Worm (Caenorhabditis elegans): Measurements from ENCODE around the gene twk-43.
A peak's percentile ranks its signal among the peaks of the same experiment; 100 is the strongest.

twk-43 gene

ce11 chrV:13389454-13389853, 43.4 kb downstream of the twk-43 start:
- TF ChIP-seq repo-1 (tag; optimal IDR thresholded peaks at IDR 0.05) (no peak), sdz-38 (tag; optimal IDR thresholded peaks at IDR 0.05) (no peak), pbrm-1 (GFP tag; IDR thresholded peaks at IDR 0.05) (no peak), ceh-91 (GFP tag; IDR thresholded peaks at IDR 0.05) (no peak), lsy-27 (tag; optimal IDR thresholded peaks at IDR 0.05; ENCODE audit: borderline replicate concordance, insufficient read depth) (no peak), egl-44 (GFP tag; IDR thresholded peaks at IDR 0.05) (no peak), pha-4 (tag; optimal IDR thresholded peaks at IDR 0.05) (no peak), T07F8.4 (tag; optimal IDR thresholded peaks at IDR 0.05) (no peak), attf-5 (GFP tag; optimal IDR thresholded peaks at IDR 0.05) (no peak)

ce11 chrV:13390936-13391335, 44.9 kb downstream of the twk-43 start:
- TF ChIP-seq hlh-26 (GFP tag; conservative IDR thresholded peaks at IDR 0.05) (no peak), Y53F4B.3 (GFP tag; IDR thresholded peaks at IDR 0.05) (no peak), bed-2 (GFP tag; IDR thresholded peaks at IDR 0.05) (no peak), attf-5 (GFP tag; optimal IDR thresholded peaks at IDR 0.05) (no peak), fkh-3 (tag; optimal IDR thresholded peaks at IDR 0.05) (no peak), Y53G8AR.9 (GFP tag; conservative IDR thresholded peaks at IDR 0.05) (no peak), mcd-1 (GFP tag; IDR thresholded peaks at IDR 0.05) (no peak)

ce11 chrV:13391378-13392258, 45.5 kb downstream of the twk-43 start, which contains the start of gene somi-1:
Gene somi-1, minus strand, starts transcription at chrV:13391395.
- TF ChIP-seq ztf-25 (GFP tag; IDR thresholded peaks at IDR 0.05): 0 out of 2 replicates have a peak, but pooled peaks have one; percentile 43
- TF ChIP-seq B0261.1 (tag; optimal IDR thresholded peaks at IDR 0.05): no peak
- TF ChIP-seq rcor-1 (GFP tag; IDR thresholded peaks at IDR 0.05): no peak
- peak; percentile 64 for TF ChIP-seq somi-1 (GFP tag; optimal IDR thresholded peaks at IDR 0.05)

ce11 chrV:13393333-13393803, 47.3 kb downstream of the twk-43 start:
- peak; percentile 55 for TF ChIP-seq dox-1 (GFP tag; IDR thresholded peaks at IDR 0.05)
- peak; percentile 53 for TF ChIP-seq somi-1 (GFP tag; optimal IDR thresholded peaks at IDR 0.05)
- TF ChIP-seq K12H6.12 (tag; optimal IDR thresholded peaks at IDR 0.05): peak; percentile 26
- TF ChIP-seq ztf-26 (tag; optimal IDR thresholded peaks at IDR 0.05): peak; percentile 8
- peak; percentile 3 for TF ChIP-seq chd-7 (tag; optimal IDR thresholded peaks at IDR 0.05)
- peak; percentile 91 for TF ChIP-seq zfh-2 (GFP tag; conservative IDR thresholded peaks at IDR 0.05)
- no peak for TF ChIP-seq sdz-38 (tag; optimal IDR thresholded peaks at IDR 0.05)
- no peak for TF ChIP-seq die-1 (tag; optimal IDR thresholded peaks at IDR 0.05)
- 0 out of 2 replicates have a peak, but pooled peaks have one; percentile 27 for TF ChIP-seq nfyb-1 (GFP tag; IDR thresholded peaks at IDR 0.05)
- 0 out of 2 replicates have a peak, but pooled peaks have one; percentile 13 for TF ChIP-seq K11D2.4 (GFP tag; IDR thresholded peaks at IDR 0.05)
- TF ChIP-seq ZK185.1 (tag; optimal IDR thresholded peaks at IDR 0.05; ENCODE audit: poor library complexity, severe bottlenecking): no peak
- TF ChIP-seq C17E4.6 (GFP tag; IDR thresholded peaks at IDR 0.05): no peak
- no peak for TF ChIP-seq bed-1 (GFP tag; IDR thresholded peaks at IDR 0.05)
- TF ChIP-seq Y79H2A.3 (GFP tag; conservative IDR thresholded peaks at IDR 0.05): no peak
- no peak for TF ChIP-seq hmg-1.2 (GFP tag; IDR thresholded peaks at IDR 0.05)
- TF ChIP-seq ceh-79 (tag; optimal IDR thresholded peaks at IDR 0.05): no peak
- no peak for TF ChIP-seq attf-3 (GFP tag; conservative IDR thresholded peaks at IDR 0.05)
- TF ChIP-seq Y67H2A.10 (GFP tag; conservative IDR thresholded peaks at IDR 0.05): no peak
- TF ChIP-seq egrh-3 (GFP tag; IDR thresholded peaks at IDR 0.05): peak; percentile 16; the same call in 1 of the 2 replicates
- no peak for TF ChIP-seq T07F8.4 (tag; optimal IDR thresholded peaks at IDR 0.05)
- no peak for TF ChIP-seq B0035.1 (tag; optimal IDR thresholded peaks at IDR 0.05)
- no peak for TF ChIP-seq tlf-1 (GFP tag; optimal IDR thresholded peaks at IDR 0.05)
- TF ChIP-seq nhr-90 (tag; optimal IDR thresholded peaks at IDR 0.05): no peak

All from whole organism, young adult.